Fruit fly (Drosophila melanogaster) whole organism: ENCODE data around the gene Csk.

Source experiments
- CG8478 ChIP-seq: fragments of >200 bp; optimal IDR thresholded peaks from 2 replicates; lab custom pipeline; 2018; ENCODE audit warnings: inconsistent platforms
- Dll ChIP-seq: fragments of >200 bp; optimal IDR thresholded peaks from 2 replicates; lab custom pipeline; 2017
- EcR ChIP-seq, 2 experiments: fragments of >200 bp; optimal IDR thresholded peaks; 2 replicates each; lab custom pipeline; 2017; ENCODE audit warnings: missing biosample characterization in 2 of 2, missing genetic modification characterization in 2 of 2, missing genetic modification reagents in 2 of 2
- pan ChIP-seq: fragments of >200 bp; optimal IDR thresholded peaks from 2 replicates; lab custom pipeline; 2017
- psq ChIP-seq: fragments of >200 bp; optimal IDR thresholded peaks from 2 replicates; lab custom pipeline; 2017
- usp ChIP-seq: fragments of >200 bp; optimal IDR thresholded peaks from 2 replicates; lab custom pipeline; 2017; ENCODE audit warnings: missing biosample characterization, missing genetic modification characterization, mixed read lengths

Csk gene

dm6 chr3R:11606679-11607078 lies 43.8 kb downstream of the Csk start:
- TF ChIP-seq usp (GFP tag; lab: Kevin White, UChicago) (no peak), Dll (no peak), pan (lab: Kevin White, UChicago) (no peak), EcR (GFP tag; optimal IDR thresholded peaks at IDR 0.05; lab: Kevin White, UChicago) (no peak), CG8478 (no peak), psq (lab: Kevin White, UChicago) (no peak)

- TF ChIP-seq CG8478 (no peak), Dll (peak; percentile 96)
Measured at dm6 chr3R:11604654-11605436, 45.7 kb downstream of the Csk start.

dm6 chr3R:11603136-11603535 lies 47.4 kb downstream of the Csk start:
- TF ChIP-seq usp (GFP tag; lab: Kevin White, UChicago) (no peak), Dll (no peak), pan (lab: Kevin White, UChicago) (no peak)

- TF ChIP-seq pan (lab: Kevin White, UChicago) (no peak), psq (lab: Kevin White, UChicago) (no peak), usp (GFP tag; lab: Kevin White, UChicago) (no peak), Dll (no peak), EcR (GFP tag; optimal IDR thresholded peaks at IDR 0.05; lab: Kevin White, UChicago) (no peak), CG8478 (no peak)
Measured at dm6 chr3R:11595523-11595922, 55.0 kb downstream of the Csk start.

DNA sequence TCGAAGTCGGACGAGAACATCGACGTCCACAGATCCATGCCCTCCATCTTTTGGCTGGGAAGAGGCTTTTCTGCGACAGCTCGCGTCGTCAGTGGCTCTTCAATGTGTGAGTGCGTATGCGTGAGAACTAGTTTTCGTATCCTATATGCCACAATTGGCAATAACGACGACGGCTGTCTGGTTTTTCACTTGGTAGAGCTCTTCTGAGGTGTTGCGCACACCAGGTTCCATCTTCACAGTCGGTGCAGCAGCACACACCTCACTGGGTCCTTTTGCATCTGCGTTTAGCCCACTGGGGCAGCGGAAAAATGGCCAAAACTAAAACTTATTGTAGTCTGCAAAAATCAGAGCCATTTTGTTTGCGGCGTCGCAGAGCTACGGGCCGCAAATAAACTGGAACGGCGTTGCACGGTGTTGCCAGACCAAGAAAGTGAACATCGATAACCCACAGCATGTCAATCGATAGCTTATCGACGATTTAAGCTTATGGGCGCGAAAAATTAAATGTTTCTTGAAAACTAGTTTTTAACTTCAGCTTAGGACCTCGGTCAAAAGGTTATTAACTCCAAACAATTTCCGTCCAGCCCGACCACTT lies 60.6 kb downstream of the Csk start, which contains the start of gene CG6791:
CG6791 (minus strand) TSS at position 383 of the 595 bp plus-strand sequence.
- TF ChIP-seq pan (lab: Kevin White, UChicago) (no peak), Dll (no peak), usp (GFP tag; lab: Kevin White, UChicago) (no peak), EcR (GFP tag; optimal IDR thresholded peaks at IDR 0.05; lab: Kevin White, UChicago) (no peak), psq (lab: Kevin White, UChicago) (no peak), CG8478 (no peak)
